Worm (Caenorhabditis elegans): ENCODE measurements around the gene F26C11.1.
A peak's percentile ranks its signal among the peaks of the same experiment; 100 is the strongest.

Gene F26C11.1

DNA sequence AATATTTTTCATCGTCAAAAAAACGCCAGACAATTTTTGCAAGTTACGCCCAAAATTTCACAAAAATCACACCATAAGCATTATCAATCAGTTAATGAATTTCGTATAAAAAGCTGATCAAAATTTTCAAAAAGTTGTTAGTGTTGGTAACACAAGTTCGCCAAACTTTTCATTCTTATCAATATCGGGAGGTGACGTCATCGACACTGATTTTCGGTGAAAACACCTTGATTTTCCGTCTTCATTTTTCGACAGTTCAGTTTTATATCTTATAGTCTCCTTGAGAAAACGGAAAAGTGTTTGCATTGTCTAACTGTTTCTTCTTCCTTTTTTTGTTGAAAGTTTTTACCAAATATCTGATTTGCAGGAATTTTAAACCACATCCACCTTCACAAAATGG is 13.7 kb upstream of the F26C11.1 start, which contains the start of gene C08H9.15:
TSS of gene C08H9.15 (plus strand) at position 368 of the 400 bp plus-strand sequence.
- TF ChIP-seq lin-26 (GFP tag; IDR thresholded peaks at IDR 0.05) (no peak), hrde-1 (tag; optimal IDR thresholded peaks at IDR 0.05; ENCODE audit: borderline replicate concordance) (no peak), egl-18 (GFP tag; IDR thresholded peaks at IDR 0.05) (no peak), sdz-38 (tag; optimal IDR thresholded peaks at IDR 0.05) (no peak), B0261.1 (tag; optimal IDR thresholded peaks at IDR 0.05) (no peak), mel-28 (tag; optimal IDR thresholded peaks at IDR 0.05; ENCODE audit: borderline replicate concordance) (no peak), sptf-2 (GFP tag; optimal IDR thresholded peaks at IDR 0.05) (no peak), F49E8.2 (tag; optimal IDR thresholded peaks at IDR 0.05; ENCODE audit: insufficient read depth) (no peak), atf-7 (tag; optimal IDR thresholded peaks at IDR 0.05) (no peak), lsy-27 (tag; optimal IDR thresholded peaks at IDR 0.05; ENCODE audit: borderline replicate concordance, insufficient read depth) (no peak), ztf-22 (GFP tag; optimal IDR thresholded peaks at IDR 0.05) (no peak), hmg-1.2 (GFP tag; IDR thresholded peaks at IDR 0.05) (no peak), B0336.3 (GFP tag; IDR thresholded peaks at IDR 0.05) (no peak), hsf-1 (GFP tag; IDR thresholded peaks at IDR 0.05) (no peak), bed-2 (GFP tag; IDR thresholded peaks at IDR 0.05) (no peak)

DNA sequence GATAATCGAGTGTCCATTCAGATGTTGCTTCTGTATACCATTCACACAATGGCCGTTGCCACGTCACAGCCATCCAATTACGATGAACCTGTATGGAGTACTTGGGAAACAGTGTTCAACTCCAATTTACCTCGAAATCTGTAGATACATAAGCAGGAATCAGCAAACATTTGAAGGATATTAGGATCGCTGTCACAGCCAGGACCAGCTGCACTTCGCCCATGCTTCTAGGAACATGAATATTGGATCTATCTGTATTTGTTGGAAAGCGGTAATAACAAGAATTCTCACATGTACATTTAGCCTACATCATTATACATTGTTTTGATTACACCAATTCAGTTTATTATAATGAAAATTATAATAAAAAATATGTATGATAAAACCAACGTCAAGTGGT is 8.3 kb upstream of the F26C11.1 start, which contains the start of gene algn-8:
TSS of gene algn-8 (minus strand) at position 227 of the 400 bp plus-strand sequence.
- TF ChIP-seq ztf-28 (GFP tag; IDR thresholded peaks at IDR 0.05) (no peak), B0336.3 (GFP tag; IDR thresholded peaks at IDR 0.05) (peak; percentile 62), hrde-1 (tag; optimal IDR thresholded peaks at IDR 0.05; ENCODE audit: borderline replicate concordance) (peak; percentile 50), repo-1 (tag; optimal IDR thresholded peaks at IDR 0.05) (peak; percentile 67), nhr-120 (GFP tag; IDR thresholded peaks at IDR 0.05) (no peak), chd-7 (tag; optimal IDR thresholded peaks at IDR 0.05) (peak; percentile 45), hmg-20 (GFP tag; IDR thresholded peaks at IDR 0.05) (no peak), Y53G8AR.9 (GFP tag; conservative IDR thresholded peaks at IDR 0.05) (peak; percentile 71), hmg-1.2 (GFP tag; IDR thresholded peaks at IDR 0.05) (peak; percentile 19; the same call in 1 of the 2 replicates), ekl-4 (GFP tag; IDR thresholded peaks at IDR 0.05) (0 out of 2 replicates have a peak, but pooled peaks have one; percentile 24), ceh-58 (GFP tag; IDR thresholded peaks at IDR 0.05) (no peak), Y56A3A.18 (GFP tag; IDR thresholded peaks at IDR 0.05) (0 out of 2 replicates have a peak, but pooled peaks have one; percentile 33), madf-3 (GFP tag; IDR thresholded peaks at IDR 0.05) (0 out of 2 replicates have a peak, but pooled peaks have one; percentile 12), snpc-4 (GFP tag; optimal IDR thresholded peaks at IDR 0.05) (no peak), snpc-4 (tag; optimal IDR thresholded peaks at IDR 0.05) (no peak), unc-130 (GFP tag; optimal IDR thresholded peaks at IDR 0.05) (peak; percentile 55), aptf-3 (GFP tag; IDR thresholded peaks at IDR 0.05) (0 out of 2 replicates have a peak, but pooled peaks have one; percentile 66), madf-10 (tag; optimal IDR thresholded peaks at IDR 0.05) (peak; percentile 9), zim-3 (tag; optimal IDR thresholded peaks at IDR 0.05) (peak; percentile 36), tlf-1 (GFP tag; optimal IDR thresholded peaks at IDR 0.05) (peak; percentile 3), ceh-100 (GFP tag; IDR thresholded peaks at IDR 0.05) (no peak), lsy-27 (tag; optimal IDR thresholded peaks at IDR 0.05; ENCODE audit: borderline replicate concordance, insufficient read depth) (no peak), atf-7 (tag; optimal IDR thresholded peaks at IDR 0.05) (peak; percentile 45)

DNA sequence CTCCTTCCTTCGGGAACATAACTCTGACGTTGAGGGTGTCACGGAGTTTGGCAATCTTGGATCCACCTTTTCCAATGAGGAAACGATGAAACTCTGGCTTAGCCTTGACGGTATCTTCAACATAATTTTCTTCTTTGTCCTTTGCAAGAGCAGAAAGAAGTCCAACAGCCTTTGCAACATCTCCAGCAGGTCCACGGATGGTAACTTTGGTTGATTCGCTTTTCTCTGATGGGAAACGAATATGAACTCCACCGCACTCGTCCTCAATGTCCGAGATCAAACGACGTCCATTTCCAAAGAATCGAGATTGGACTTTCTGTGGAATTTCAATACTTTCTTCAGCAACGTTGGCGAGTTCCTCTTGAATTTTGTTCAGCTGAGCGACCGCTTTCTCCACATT is 6.0 kb upstream of the F26C11.1 start:
- no peak for TF ChIP-seq B0019.2 (GFP tag; conservative IDR thresholded peaks at IDR 0.05)
- no peak for TF ChIP-seq ztf-18 (tag; optimal IDR thresholded peaks at IDR 0.05)
- no peak for TF ChIP-seq hmg-20 (GFP tag; IDR thresholded peaks at IDR 0.05)
- no peak for TF ChIP-seq sdz-38 (tag; optimal IDR thresholded peaks at IDR 0.05)
- no peak for TF ChIP-seq rec-8 (tag; optimal IDR thresholded peaks at IDR 0.05)
- no peak for TF ChIP-seq dpff-1 (tag; optimal IDR thresholded peaks at IDR 0.05)
- TF ChIP-seq lin-40 (tag; optimal IDR thresholded peaks at IDR 0.05): no peak
- TF ChIP-seq let-526 (GFP tag; IDR thresholded peaks at IDR 0.05): no peak
- no peak for TF ChIP-seq Y53G8AR.9 (GFP tag; conservative IDR thresholded peaks at IDR 0.05)
- no peak for TF ChIP-seq ceh-100 (GFP tag; IDR thresholded peaks at IDR 0.05)
- TF ChIP-seq die-1 (tag; optimal IDR thresholded peaks at IDR 0.05): no peak
- no peak for TF ChIP-seq mcd-1 (GFP tag; IDR thresholded peaks at IDR 0.05)
- TF ChIP-seq C17E4.6 (GFP tag; IDR thresholded peaks at IDR 0.05): no peak
- no peak for TF ChIP-seq lin-35 (GFP tag; optimal IDR thresholded peaks at IDR 0.05)
- TF ChIP-seq B0035.1 (tag; optimal IDR thresholded peaks at IDR 0.05): no peak
- TF ChIP-seq ama-1 (optimal IDR thresholded peaks at IDR 0.05): no peak
- TF ChIP-seq ama-1 (GFP tag; optimal IDR thresholded peaks at IDR 0.05): no peak
